Worm (Caenorhabditis elegans): ENCODE results near the gene C25D7.9.

ce11 chrV:15015799-15016198 is 49.1 kb upstream of the C25D7.9 start:
- TF ChIP-seq nfya-1 (tag; optimal IDR thresholded peaks at IDR 0.05) = peak; percentile 13
- TF ChIP-seq pha-4 (tag; optimal IDR thresholded peaks at IDR 0.05) = no peak
- no peak for TF ChIP-seq ceh-31 (tag; optimal IDR thresholded peaks at IDR 0.05)
